Fruit fly (Drosophila melanogaster): Measurements from ENCODE around the gene AhcyL2.

AhcyL2 gene

DNA sequence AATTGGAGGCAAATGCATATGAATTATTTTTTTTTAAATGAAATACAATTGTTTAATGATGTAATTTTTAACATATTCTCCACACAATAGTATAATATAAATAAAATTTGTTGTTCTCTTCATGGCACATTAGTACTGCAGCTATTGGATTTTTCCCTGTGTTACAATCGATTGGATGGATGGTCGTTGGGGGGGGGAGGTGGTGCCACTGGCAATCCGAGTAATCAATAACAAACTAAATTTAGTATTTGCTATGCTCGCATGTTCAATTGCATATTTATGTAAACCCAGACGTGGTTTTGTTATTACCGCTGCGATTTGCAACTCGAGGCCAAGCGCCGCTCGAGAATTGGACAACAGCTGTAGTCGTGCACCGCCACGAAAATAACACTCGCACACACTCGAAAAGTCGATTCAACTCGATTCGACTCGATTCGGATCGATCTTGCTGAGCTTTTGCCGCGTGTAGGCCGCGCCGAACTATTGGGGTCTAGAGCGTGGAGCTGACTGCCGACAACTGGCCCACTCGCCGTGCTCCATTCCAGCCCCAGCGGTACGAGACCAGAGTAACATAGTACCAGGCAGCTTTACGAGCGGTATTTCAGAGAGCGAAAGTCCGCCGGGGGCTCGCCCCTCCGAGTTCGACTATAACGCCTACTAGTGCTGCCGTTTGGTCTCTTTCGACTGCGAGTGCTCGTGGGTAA is 5.4 kb upstream of the AhcyL2 start, which contains the start of gene CG18622 (continued):
- TF ChIP-seq Hr51 (GFP tag; optimal IDR thresholded peaks at IDR 0.05): peak in 1 of 2 experiments; percentile 24
- 0 out of 2 replicates have a peak, but pooled peaks have one; percentile 19 for TF ChIP-seq CG4730 (GFP tag; IDR thresholded peaks at IDR 0.05)
- TF ChIP-seq CG2199 (GFP tag; IDR thresholded peaks at IDR 0.05): peak; percentile 11; the same call in 1 of the 3 replicates
- TF ChIP-seq zen2 (GFP tag; IDR thresholded peaks at IDR 0.05; ENCODE audit: partially characterized antibody): no peak
- peak; percentile 44; the same call in 1 of the 3 replicates for TF ChIP-seq vnd (GFP tag; IDR thresholded peaks at IDR 0.05; ENCODE audit: partially characterized antibody)
- no peak for TF ChIP-seq dmrt11E (tag; optimal IDR thresholded peaks at IDR 0.05)
- peak; percentile 4 for TF ChIP-seq CG3407 (GFP tag; optimal IDR thresholded peaks at IDR 0.05)
- no peak for TF ChIP-seq MTF-1 (GFP tag; optimal IDR thresholded peaks at IDR 0.05; ENCODE audit: borderline replicate concordance)
- TF ChIP-seq HLH3B (GFP tag; IDR thresholded peaks at IDR 0.05): peak; percentile 52; the same call in 1 of the 2 replicates
- no peak for TF ChIP-seq CG9932 (GFP tag; IDR thresholded peaks at IDR 0.05)
- no peak for TF ChIP-seq Rx (GFP tag; IDR thresholded peaks at IDR 0.05)
- TF ChIP-seq MBD-R2 (GFP tag; IDR thresholded peaks at IDR 0.05): 0 out of 2 replicates have a peak, but pooled peaks have one; percentile 19
- no peak for TF ChIP-seq Myb (GFP tag; optimal IDR thresholded peaks at IDR 0.05)
- TF ChIP-seq CG4707 (GFP tag; optimal IDR thresholded peaks at IDR 0.05): no peak
- no peak for TF ChIP-seq gt (GFP tag; IDR thresholded peaks at IDR 0.05)
- peak; percentile 54 for TF ChIP-seq CG12769 (tag; optimal IDR thresholded peaks at IDR 0.05)
- TF ChIP-seq repo (GFP tag; optimal IDR thresholded peaks at IDR 0.05): no peak
- peak; percentile 66 for TF ChIP-seq abd-A (tag; optimal IDR thresholded peaks at IDR 0.05)
- TF ChIP-seq bigmax (GFP tag; optimal IDR thresholded peaks at IDR 0.05): no peak
- TF ChIP-seq crc (GFP tag; optimal IDR thresholded peaks at IDR 0.05): no peak
- TF ChIP-seq fd96Cb (tag; optimal IDR thresholded peaks at IDR 0.05): peak; percentile 6
- TF ChIP-seq Sox102F (GFP tag; optimal IDR thresholded peaks at IDR 0.05): peak; percentile 28
- TF ChIP-seq CG10543 (GFP tag; optimal IDR thresholded peaks at IDR 0.05): peak; percentile 96
- TF ChIP-seq pfk (GFP tag; optimal IDR thresholded peaks at IDR 0.05): peak; percentile 12
- no peak for TF ChIP-seq sens (GFP tag)
- TF ChIP-seq grn (GFP tag; optimal IDR thresholded peaks at IDR 0.05): peak; percentile 2

DNA sequence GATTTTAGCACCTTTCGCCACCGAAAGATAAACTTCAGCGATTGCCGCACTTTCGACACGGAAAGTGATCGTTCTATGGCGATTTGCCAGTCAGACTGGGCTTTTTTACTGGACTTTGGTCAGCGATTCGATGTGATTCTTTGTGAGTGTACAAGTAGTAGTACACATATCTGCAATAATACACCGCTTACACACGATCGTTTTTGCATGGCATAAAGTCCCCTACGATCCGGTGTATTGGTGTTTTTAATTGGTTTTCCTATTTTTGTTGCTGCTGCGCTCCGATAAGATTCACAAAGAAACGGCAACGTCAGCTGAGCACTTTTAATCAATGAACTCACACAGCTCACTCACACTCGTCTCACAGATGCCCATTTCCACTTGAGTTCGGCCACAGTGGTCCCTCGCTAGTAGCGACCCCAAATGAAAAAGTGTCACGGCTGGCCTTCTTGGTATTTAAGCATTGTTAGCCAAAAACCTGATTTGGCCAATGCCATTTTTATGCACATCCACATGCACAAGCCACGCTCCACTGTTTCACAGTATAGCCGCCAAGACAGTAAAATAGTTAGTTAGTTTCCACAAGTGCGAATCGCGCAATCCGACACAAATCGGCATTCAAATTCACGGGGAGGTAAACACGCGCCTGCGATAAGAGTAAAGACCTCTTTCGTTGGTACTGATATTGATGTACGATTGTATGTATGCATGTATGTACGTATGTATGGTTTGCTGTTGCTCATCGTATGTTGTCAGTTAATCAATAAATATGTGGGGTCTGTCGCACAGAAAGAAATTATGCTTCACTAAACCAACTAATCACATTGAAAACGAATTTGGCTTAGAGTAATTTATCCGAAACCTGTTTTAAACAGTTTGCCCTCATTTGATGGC is 4.5 kb upstream of the AhcyL2 start:
- TF ChIP-seq CG7839 (tag; optimal IDR thresholded peaks at IDR 0.05): peak; percentile 96
- TF ChIP-seq CG17361 (GFP tag; IDR thresholded peaks at IDR 0.05): peak; percentile 63; the same call in 2 of the 3 replicates
- no peak for TF ChIP-seq CG17186 (GFP tag; optimal IDR thresholded peaks at IDR 0.05)
- peak; percentile 97 for TF ChIP-seq Hmr (GFP tag; optimal IDR thresholded peaks at IDR 0.05)
- peak; percentile 89 for TF ChIP-seq CG7556 (GFP tag; optimal IDR thresholded peaks at IDR 0.05)
- peak; percentile 91 for TF ChIP-seq gem (tag; optimal IDR thresholded peaks at IDR 0.05)
- TF ChIP-seq bab2 (GFP tag; optimal IDR thresholded peaks at IDR 0.05): peak; percentile 97
- TF ChIP-seq CG6689 (GFP tag; IDR thresholded peaks at IDR 0.05): peak; percentile 91
- peak; percentile 86 for TF ChIP-seq CG8924 (tag; optimal IDR thresholded peaks at IDR 0.05)
- TF ChIP-seq chinmo (GFP tag; IDR thresholded peaks at IDR 0.05; ENCODE audit: partially characterized antibody): 0 out of 4 replicates have a peak, but pooled peaks have one; percentile 49
- peak; percentile 90 for TF ChIP-seq Xrp1 (GFP tag; IDR thresholded peaks at IDR 0.05)
- TF ChIP-seq CG2875 (GFP tag; optimal IDR thresholded peaks at IDR 0.05): peak; percentile 47
- peak; percentile 65 for TF ChIP-seq fd96Cb (tag; optimal IDR thresholded peaks at IDR 0.05)
- peak; percentile 34 for TF ChIP-seq CG8359 (GFP tag; optimal IDR thresholded peaks at IDR 0.05; ENCODE audit: borderline replicate concordance)
- TF ChIP-seq CG2116 (GFP tag; optimal IDR thresholded peaks at IDR 0.05): peak; percentile 36
- no peak for TF ChIP-seq Tbp (GFP tag; optimal IDR thresholded peaks at IDR 0.05)
- TF ChIP-seq fd102C (GFP tag; optimal IDR thresholded peaks at IDR 0.05): peak; percentile 8
- peak; percentile 62 for TF ChIP-seq Blimp-1 (GFP tag; optimal IDR thresholded peaks at IDR 0.05)
- TF ChIP-seq tll (GFP tag; optimal IDR thresholded peaks at IDR 0.05): no peak
- TF ChIP-seq Opbp (GFP tag; IDR thresholded peaks at IDR 0.05; ENCODE audit: partially characterized antibody): no peak
- peak; percentile 43 for TF ChIP-seq CG15696 (tag; optimal IDR thresholded peaks at IDR 0.05)

Data from whole organism, embryonic.